Fruit fly (Drosophila melanogaster): ENCODE measurements around the gene Ndf.

The Ndf gene

dm6 chr2L:9986402-9987350 lies 17.0 kb upstream of the Ndf start (continued):
- TF ChIP-seq Dp (GFP tag; optimal IDR thresholded peaks at IDR 0.05), result no peak
- TF ChIP-seq HHEX (GFP tag; optimal IDR thresholded peaks at IDR 0.05), result peak; percentile 13
- TF ChIP-seq CG18262 (tag; optimal IDR thresholded peaks at IDR 0.05), result peak; percentile 68
- TF ChIP-seq D (optimal IDR thresholded peaks at IDR 0.05), result no peak
- TF ChIP-seq D (GFP tag; optimal IDR thresholded peaks at IDR 0.05), result peak; percentile 67
- peak; percentile 34 for TF ChIP-seq CG2202 (tag; optimal IDR thresholded peaks at IDR 0.05)
- peak; percentile 47 for TF ChIP-seq NfI (GFP tag; optimal IDR thresholded peaks at IDR 0.05)
- peak; percentile 34; the same call in 1 of the 2 replicates for TF ChIP-seq CG4360 (GFP tag; IDR thresholded peaks at IDR 0.05)
- peak; percentile 76; the same call in 1 of the 3 replicates for TF ChIP-seq ase (GFP tag; IDR thresholded peaks at IDR 0.05)
- peak; percentile 41 for TF ChIP-seq CG12071 (GFP tag; optimal IDR thresholded peaks at IDR 0.05)
- peak; percentile 67 for TF ChIP-seq Rx (GFP tag; IDR thresholded peaks at IDR 0.05)
- no peak for TF ChIP-seq mam (GFP tag; optimal IDR thresholded peaks at IDR 0.05)
- no peak for TF ChIP-seq sc (optimal IDR thresholded peaks at IDR 0.05)
- peak; percentile 9 for TF ChIP-seq sc (GFP tag; optimal IDR thresholded peaks at IDR 0.05)
- TF ChIP-seq Pdp1 (GFP tag; optimal IDR thresholded peaks at IDR 0.05), result peak in 1 of 2 experiments; percentile 36
- peak; percentile 6 for TF ChIP-seq CG1233 (GFP tag; optimal IDR thresholded peaks at IDR 0.05)
- peak; percentile 74 for TF ChIP-seq ara (GFP tag; IDR thresholded peaks at IDR 0.05)
- TF ChIP-seq chinmo (GFP tag; IDR thresholded peaks at IDR 0.05; ENCODE audit: partially characterized antibody), result no peak
- TF ChIP-seq gsb-n (tag; optimal IDR thresholded peaks at IDR 0.05), result peak; percentile 16
- peak; percentile 39 for TF ChIP-seq tin (GFP tag; optimal IDR thresholded peaks at IDR 0.05)
- peak; percentile 64 for TF ChIP-seq CG14441 (GFP tag; IDR thresholded peaks at IDR 0.05)
- no peak for TF ChIP-seq rib (GFP tag; IDR thresholded peaks at IDR 0.05)
- TF ChIP-seq CG2712 (tag; optimal IDR thresholded peaks at IDR 0.05), result peak; percentile 71
- peak; percentile 29 for TF ChIP-seq CG18599 (GFP tag; optimal IDR thresholded peaks at IDR 0.05)
- peak; percentile 89 for TF ChIP-seq nom (GFP tag; optimal IDR thresholded peaks at IDR 0.05)
- peak; percentile 78 for TF ChIP-seq lbe (GFP tag; optimal IDR thresholded peaks at IDR 0.05)
- peak; percentile 16 for TF ChIP-seq slp2 (GFP tag; optimal IDR thresholded peaks at IDR 0.05)
- peak; percentile 92 for TF ChIP-seq Med (GFP tag)
- no peak for TF ChIP-seq CTCF (GFP tag; optimal IDR thresholded peaks at IDR 0.05)
- peak; percentile 36 for TF ChIP-seq ewg (GFP tag; optimal IDR thresholded peaks at IDR 0.05)
- TF ChIP-seq az2 (GFP tag; optimal IDR thresholded peaks at IDR 0.05), result peak; percentile 34
- peak; percentile 34 for TF ChIP-seq wor (GFP tag; IDR thresholded peaks at IDR 0.05)
- TF ChIP-seq Usf (GFP tag; optimal IDR thresholded peaks at IDR 0.05), result no peak
- TF ChIP-seq sim (GFP tag; IDR thresholded peaks at IDR 0.05), result peak; percentile 59; the same call in 1 of the 2 replicates
- TF ChIP-seq CG11247 (GFP tag; IDR thresholded peaks at IDR 0.05), result peak; percentile 53; the same call in 1 of the 2 replicates
- peak; percentile 11 to 31 for TF ChIP-seq chif (GFP tag; optimal IDR thresholded peaks at IDR 0.05)
- TF ChIP-seq CG13424 (tag; optimal IDR thresholded peaks at IDR 0.05), result peak; percentile 34
- peak; percentile 44 for TF ChIP-seq CG9609 (GFP tag; optimal IDR thresholded peaks at IDR 0.05)
- peak; percentile 66 for TF ChIP-seq corto (GFP tag; optimal IDR thresholded peaks at IDR 0.05)
- TF ChIP-seq grn (GFP tag; optimal IDR thresholded peaks at IDR 0.05), result no peak
- TF ChIP-seq CG12391 (tag; optimal IDR thresholded peaks at IDR 0.05), result peak; percentile 48
- peak; percentile 73 for TF ChIP-seq HLH3B (GFP tag; IDR thresholded peaks at IDR 0.05)
- TF ChIP-seq CG3726 (GFP tag; IDR thresholded peaks at IDR 0.05), result peak; percentile 57; the same call in 1 of the 3 replicates
- peak; percentile 65 for TF ChIP-seq lmd (GFP tag; IDR thresholded peaks at IDR 0.05)
- 0 out of 3 replicates have a peak, but pooled peaks have one; percentile 26 for TF ChIP-seq B-H1 (GFP tag; IDR thresholded peaks at IDR 0.05)
- TF ChIP-seq Hr3 (GFP tag; optimal IDR thresholded peaks at IDR 0.05), result peak; percentile 3
- peak; percentile 67; the same call in 1 of the 2 replicates for TF ChIP-seq ranshi (GFP tag; IDR thresholded peaks at IDR 0.05)
- 0 out of 2 replicates have a peak, but pooled peaks have one; percentile 30 for TF ChIP-seq dati (GFP tag; IDR thresholded peaks at IDR 0.05)
- TF ChIP-seq Sox100B (GFP tag; optimal IDR thresholded peaks at IDR 0.05), result peak; percentile 47
